Worm (Caenorhabditis elegans): Measurements from ENCODE around the gene copb-1.

copb-1 gene

DNA sequence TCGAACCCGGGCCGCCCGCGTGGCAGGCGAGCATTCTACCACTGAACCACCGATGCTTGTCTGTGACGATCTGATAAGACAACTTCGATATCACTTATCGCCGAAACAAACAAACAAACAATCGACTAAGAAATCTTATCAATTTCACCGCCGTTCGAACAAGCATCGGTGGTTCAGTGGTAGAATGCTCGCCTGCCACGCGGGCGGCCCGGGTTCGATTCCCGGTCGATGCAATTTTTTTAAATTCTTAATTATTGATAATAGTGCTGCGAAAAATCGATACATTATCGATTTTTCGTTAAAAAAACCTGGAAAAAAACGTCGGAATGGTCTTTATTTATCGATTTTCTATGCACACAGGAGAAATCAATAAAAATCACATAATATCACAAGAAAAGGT lies 16.4 kb upstream of the copb-1 start (continued):
- TF ChIP-seq efl-1 (GFP tag; optimal IDR thresholded peaks at IDR 0.05) (no peak), madf-10 (tag; optimal IDR thresholded peaks at IDR 0.05) (peak; percentile 54), hsf-1 (GFP tag; IDR thresholded peaks at IDR 0.05) (no peak), lsl-1 (GFP tag; optimal IDR thresholded peaks at IDR 0.05) (peak; percentile 46), mel-28 (tag; optimal IDR thresholded peaks at IDR 0.05; ENCODE audit: borderline replicate concordance) (no peak), ztf-6 (GFP tag; IDR thresholded peaks at IDR 0.05) (0 out of 2 replicates have a peak, but pooled peaks have one; percentile 21), egrh-3 (GFP tag; IDR thresholded peaks at IDR 0.05) (0 out of 2 replicates have a peak, but pooled peaks have one; percentile 5), F22D6.2 (tag; optimal IDR thresholded peaks at IDR 0.05) (no peak), nhr-90 (tag; optimal IDR thresholded peaks at IDR 0.05) (peak; percentile 69), ceh-100 (GFP tag; IDR thresholded peaks at IDR 0.05) (peak; percentile 53; the same call in 1 of the 2 replicates), repo-1 (tag; optimal IDR thresholded peaks at IDR 0.05) (no peak), B0336.3 (GFP tag; IDR thresholded peaks at IDR 0.05) (peak; percentile 45; the same call in 1 of the 2 replicates), F57A8.1 (GFP tag; optimal IDR thresholded peaks at IDR 0.05) (no peak), madf-6 (GFP tag; IDR thresholded peaks at IDR 0.05) (peak; percentile 73), ztf-26 (tag; optimal IDR thresholded peaks at IDR 0.05) (peak; percentile 47), ztf-18 (tag; optimal IDR thresholded peaks at IDR 0.05) (peak; percentile 52), hmg-20 (GFP tag; IDR thresholded peaks at IDR 0.05) (peak; percentile 69; the same call in 1 of the 2 replicates), ekl-4 (GFP tag; IDR thresholded peaks at IDR 0.05) (no peak), atf-7 (tag; optimal IDR thresholded peaks at IDR 0.05) (no peak), gei-17 (GFP tag; optimal IDR thresholded peaks at IDR 0.05) (no peak), nhr-179 (tag; optimal IDR thresholded peaks at IDR 0.05) (no peak), attf-3 (GFP tag; conservative IDR thresholded peaks at IDR 0.05) (no peak), lin-40 (tag; optimal IDR thresholded peaks at IDR 0.05) (peak; percentile 48), dpl-1 (GFP tag; optimal IDR thresholded peaks at IDR 0.05) (peak; percentile 4), hlh-12 (tag; optimal IDR thresholded peaks at IDR 0.05) (no peak), hrde-1 (tag; optimal IDR thresholded peaks at IDR 0.05; ENCODE audit: borderline replicate concordance) (peak; percentile 66), let-526 (GFP tag; IDR thresholded peaks at IDR 0.05) (0 out of 2 replicates have a peak, but pooled peaks have one; percentile 20), let-607 (tag; optimal IDR thresholded peaks at IDR 0.05) (peak; percentile 2 to 5), Y95B8A.8 (GFP tag; IDR thresholded peaks at IDR 0.05) (peak; percentile 74; the same call in 1 of the 2 replicates), F33H1.4 (GFP tag; IDR thresholded peaks at IDR 0.05) (peak; percentile 56), cebp-2 (GFP tag; IDR thresholded peaks at IDR 0.05) (no peak), aptf-2 (GFP tag; conservative IDR thresholded peaks at IDR 0.05) (no peak), him-1 (tag; optimal IDR thresholded peaks at IDR 0.05) (no peak), fkh-3 (tag; optimal IDR thresholded peaks at IDR 0.05) (no peak), nhr-120 (GFP tag; IDR thresholded peaks at IDR 0.05) (no peak), lin-54 (GFP tag; optimal IDR thresholded peaks at IDR 0.05) (peak; percentile 51), ama-1 (optimal IDR thresholded peaks at IDR 0.05) (no peak), ama-1 (GFP tag; optimal IDR thresholded peaks at IDR 0.05) (peak in 1 of 2 experiments; percentile 38), lag-1 (GFP tag; IDR thresholded peaks at IDR 0.05) (no peak), tbp1 (GFP tag; optimal IDR thresholded peaks at IDR 0.05) (peak; percentile 95), akir-1 (GFP tag; optimal IDR thresholded peaks at IDR 0.05) (no peak), Y67H2A.10 (GFP tag; conservative IDR thresholded peaks at IDR 0.05) (no peak), aptf-3 (GFP tag; IDR thresholded peaks at IDR 0.05) (no peak), dpff-1 (tag; optimal IDR thresholded peaks at IDR 0.05) (no peak), F39B2.1 (GFP tag; IDR thresholded peaks at IDR 0.05) (no peak), F57C9.4 (tag; optimal IDR thresholded peaks at IDR 0.05) (no peak), egl-18 (GFP tag; IDR thresholded peaks at IDR 0.05) (no peak), B0035.1 (tag; optimal IDR thresholded peaks at IDR 0.05) (no peak), hlh-26 (GFP tag; conservative IDR thresholded peaks at IDR 0.05) (no peak)

Measured in whole organism, young adult.